In genomic region chr3L:4407743-4408142, dm6 we compare ENCODE assay signal across 1 fruit fly cellular context.
A peak's percentile ranks its signal among the peaks of the same experiment; 100 is the strongest.
TF ChIP-seq lines count a peak whose summit lies in the region.

No protein-coding gene starts in this region.

TF ChIP-seq in whole organism, embryonic, 481 proteins besides CTCF, POLR2A, EP300 and RAD21 (continued from another document):
- TF ChIP-seq hb (GFP tag; IDR thresholded peaks at IDR 0.05; lab: Robert Waterston, UW; ENCODE audit: partially characterized antibody) (no peak), CrebB (tag; optimal IDR thresholded peaks at IDR 0.05; lab: Kevin White, UChicago) (no peak), chm (GFP tag; IDR thresholded peaks at IDR 0.05; lab: Robert Waterston, UW) (no peak), CG15073 (GFP tag; optimal IDR thresholded peaks at IDR 0.05; lab: Kevin White, UChicago) (no peak), nerfin-2 (GFP tag; IDR thresholded peaks at IDR 0.05; lab: Robert Waterston, UW; ENCODE audit: partially characterized antibody) (no peak), Hsf (GFP tag; optimal IDR thresholded peaks at IDR 0.05; lab: Kevin White, UChicago) (no peak), cwo (GFP tag; optimal IDR thresholded peaks at IDR 0.05; lab: Kevin White, UChicago) (no peak), zen2 (GFP tag; IDR thresholded peaks at IDR 0.05; lab: Robert Waterston, UW; ENCODE audit: partially characterized antibody) (no peak), bsh (GFP tag; optimal IDR thresholded peaks at IDR 0.05; lab: Kevin White, UChicago) (peak; percentile 33 to 38), CG12391 (tag; optimal IDR thresholded peaks at IDR 0.05; lab: Kevin White, UChicago) (peak; percentile 12), Hmx (GFP tag; optimal IDR thresholded peaks at IDR 0.05; lab: Kevin White, UChicago) (no peak), Dref (GFP tag; IDR thresholded peaks at IDR 0.05; lab: Robert Waterston, UW) (no peak), ken (GFP tag; IDR thresholded peaks at IDR 0.05; lab: Robert Waterston, UW) (no peak), BEAF-32 (GFP tag; optimal IDR thresholded peaks at IDR 0.05; lab: Kevin White, UChicago) (no peak), z (GFP tag; IDR thresholded peaks at IDR 0.05; lab: Robert Waterston, UW) (no peak), HLH54F (GFP tag; optimal IDR thresholded peaks at IDR 0.05; lab: Kevin White, UChicago) (no peak), caup (GFP tag; optimal IDR thresholded peaks at IDR 0.05; lab: Kevin White, UChicago; ENCODE audit: severe bottlenecking) (no peak), dpn (GFP tag; optimal IDR thresholded peaks at IDR 0.05; lab: Kevin White, UChicago) (no peak), CG10147 (GFP tag; optimal IDR thresholded peaks at IDR 0.05; lab: Kevin White, UChicago) (no peak), dimm (GFP tag; IDR thresholded peaks at IDR 0.05; lab: Robert Waterston, UW) (no peak), sens-2 (GFP tag; IDR thresholded peaks at IDR 0.05; lab: Robert Waterston, UW) (no peak)
